Worm (Caenorhabditis elegans): Measurements from ENCODE around the gene trx-5.

Gene trx-5

ce11 chrV:1575493-1576084, 41.4 kb upstream of the trx-5 start (continued):
- TF ChIP-seq snpc-1.1 (tag; optimal IDR thresholded peaks at IDR 0.05; ENCODE audit: insufficient read depth): no peak

- TF ChIP-seq ztf-18 (tag; optimal IDR thresholded peaks at IDR 0.05) (no peak), mes-4 (tag; optimal IDR thresholded peaks at IDR 0.05) (no peak), Y56A3A.18 (GFP tag; IDR thresholded peaks at IDR 0.05) (no peak), cebp-1 (GFP tag; IDR thresholded peaks at IDR 0.05) (no peak), cebp-1 (tag; optimal IDR thresholded peaks at IDR 0.05) (no peak), bed-1 (GFP tag; IDR thresholded peaks at IDR 0.05) (no peak), rpc-1 (optimal IDR thresholded peaks at IDR 0.05) (no peak), rpc-1 (tag; optimal IDR thresholded peaks at IDR 0.05) (no peak), ztf-28 (GFP tag; IDR thresholded peaks at IDR 0.05) (no peak), nfyb-1 (GFP tag; IDR thresholded peaks at IDR 0.05) (no peak), F57A8.1 (GFP tag; optimal IDR thresholded peaks at IDR 0.05) (no peak), snpc-1.3 (tag; optimal IDR thresholded peaks at IDR 0.05; ENCODE audit: insufficient read depth) (no peak), mcd-1 (GFP tag; IDR thresholded peaks at IDR 0.05) (no peak), sptf-2 (GFP tag; optimal IDR thresholded peaks at IDR 0.05) (no peak), nhr-90 (tag; optimal IDR thresholded peaks at IDR 0.05) (no peak), ceh-91 (GFP tag; IDR thresholded peaks at IDR 0.05) (no peak), Y67H2A.10 (GFP tag; conservative IDR thresholded peaks at IDR 0.05) (no peak), C17E4.6 (GFP tag; IDR thresholded peaks at IDR 0.05) (no peak), ceh-79 (tag; optimal IDR thresholded peaks at IDR 0.05) (no peak), ztf-25 (GFP tag; IDR thresholded peaks at IDR 0.05) (no peak), ceh-100 (GFP tag; IDR thresholded peaks at IDR 0.05) (no peak), F22D6.2 (tag; optimal IDR thresholded peaks at IDR 0.05) (no peak)
Observed at ce11 chrV:1574599-1574998, 40.4 kb upstream of the trx-5 start.

- TF ChIP-seq dox-1 (GFP tag; IDR thresholded peaks at IDR 0.05) (no peak), lin-26 (GFP tag; IDR thresholded peaks at IDR 0.05) (no peak), T07F8.4 (tag; optimal IDR thresholded peaks at IDR 0.05) (no peak), ceh-58 (GFP tag; IDR thresholded peaks at IDR 0.05) (no peak), ztf-25 (GFP tag; IDR thresholded peaks at IDR 0.05) (no peak), hrde-1 (tag; optimal IDR thresholded peaks at IDR 0.05; ENCODE audit: borderline replicate concordance) (no peak), pbrm-1 (GFP tag; IDR thresholded peaks at IDR 0.05) (no peak), lir-1 (GFP tag; conservative IDR thresholded peaks at IDR 0.05) (no peak), rpc-1 (optimal IDR thresholded peaks at IDR 0.05) (no peak), rpc-1 (tag; optimal IDR thresholded peaks at IDR 0.05) (no peak), fkh-3 (tag; optimal IDR thresholded peaks at IDR 0.05) (no peak), ztf-3 (GFP tag; optimal IDR thresholded peaks at IDR 0.05) (no peak), Y79H2A.3 (GFP tag; conservative IDR thresholded peaks at IDR 0.05) (no peak), tbx-9 (tag; optimal IDR thresholded peaks at IDR 0.05; ENCODE audit: borderline replicate concordance) (no peak), nhr-80 (tag; optimal IDR thresholded peaks at IDR 0.05) (no peak)
Observed at ce11 chrV:1572585-1572984, 38.4 kb upstream of the trx-5 start.

ce11 chrV:1570679-1571078, 36.5 kb upstream of the trx-5 start:
- TF ChIP-seq ztf-28 (GFP tag; IDR thresholded peaks at IDR 0.05) (no peak), mes-4 (tag; optimal IDR thresholded peaks at IDR 0.05) (no peak), sptf-2 (GFP tag; optimal IDR thresholded peaks at IDR 0.05) (no peak), tbp1 (GFP tag; optimal IDR thresholded peaks at IDR 0.05) (no peak), F52B5.7 (tag; optimal IDR thresholded peaks at IDR 0.05) (no peak), zfh-2 (GFP tag; conservative IDR thresholded peaks at IDR 0.05) (no peak)
